Worm (Caenorhabditis elegans): ENCODE data around the gene nspg-7.1.

Gene nspg-7.1

ce11 chrIV:9335552-9336251 lies 5.0 kb upstream of the nspg-7.1 start, which contains the start of the genes coa-4 and T20D3.14 (continued):
- TF ChIP-seq F16B12.6 (tag; optimal IDR thresholded peaks at IDR 0.05) (no peak), efl-1 (optimal IDR thresholded peaks at IDR 0.05) (peak; percentile 50 to 57), efl-1 (GFP tag; optimal IDR thresholded peaks at IDR 0.05 in 1 of 2) (peak; percentile 43 to 83), lin-39 (tag; optimal IDR thresholded peaks at IDR 0.05) (no peak), ets-5 (GFP tag; IDR thresholded peaks at IDR 0.05) (no peak), hpl-2 (GFP tag; optimal IDR thresholded peaks at IDR 0.05) (no peak), rnt-1 (tag; optimal IDR thresholded peaks at IDR 0.05) (peak; percentile 33), hlh-4 (tag; optimal IDR thresholded peaks at IDR 0.05) (no peak), irx-1 (tag; optimal IDR thresholded peaks at IDR 0.05) (peak; percentile 9), lsy-2 (tag; optimal IDR thresholded peaks at IDR 0.05) (peak; percentile 53 to 58), sox-4 (tag; optimal IDR thresholded peaks at IDR 0.05) (no peak), elt-2 (tag; optimal IDR thresholded peaks at IDR 0.05) (peak; percentile 17), xbp-1 (tag; optimal IDR thresholded peaks at IDR 0.05) (peak; percentile 48), sptf-1 (tag; optimal IDR thresholded peaks at IDR 0.05) (no peak), aha-1 (tag; optimal IDR thresholded peaks at IDR 0.05) (no peak), vab-15 (tag; optimal IDR thresholded peaks at IDR 0.05) (no peak), pag-3 (tag; optimal IDR thresholded peaks at IDR 0.05; ENCODE audit: borderline replicate concordance, insufficient read depth) (no peak), Y116A8C.19 (tag; optimal IDR thresholded peaks at IDR 0.05; ENCODE audit: borderline replicate concordance) (no peak), sup-37 (GFP tag; optimal IDR thresholded peaks at IDR 0.05) (no peak), unc-30 (tag; optimal IDR thresholded peaks at IDR 0.05) (no peak), pqm-1 (tag; optimal IDR thresholded peaks at IDR 0.05) (no peak), egl-13 (tag; optimal IDR thresholded peaks at IDR 0.05) (no peak), mab-9 (GFP tag; IDR thresholded peaks at IDR 0.05) (no peak), nhr-12 (tag; optimal IDR thresholded peaks at IDR 0.05) (no peak), nhr-237 (tag; optimal IDR thresholded peaks at IDR 0.05) (no peak), C04F5.9 (tag; optimal IDR thresholded peaks at IDR 0.05) (no peak), fkh-4 (tag; optimal IDR thresholded peaks at IDR 0.05; ENCODE audit: borderline replicate concordance) (no peak), ceh-90 (tag; optimal IDR thresholded peaks at IDR 0.05) (no peak), unc-130 (tag; optimal IDR thresholded peaks at IDR 0.05) (no peak), nhr-90 (tag; optimal IDR thresholded peaks at IDR 0.05; ENCODE audit: poor library complexity) (no peak), swsn-7 (tag; optimal IDR thresholded peaks at IDR 0.05) (peak; percentile 39), grh-1 (GFP tag; IDR thresholded peaks at IDR 0.05) (no peak), zip-4 (GFP tag; optimal IDR thresholded peaks at IDR 0.05) (no peak), nhr-85 (tag) (peak; percentile 55), nhr-84 (tag; optimal IDR thresholded peaks at IDR 0.05) (no peak), lin-15B (tag; optimal IDR thresholded peaks at IDR 0.05) (no peak), efl-3 (GFP tag; optimal IDR thresholded peaks at IDR 0.05) (no peak), dsc-1 (tag; optimal IDR thresholded peaks at IDR 0.05) (no peak), tbx-2 (tag; optimal IDR thresholded peaks at IDR 0.05) (peak; percentile 43)

DNA sequence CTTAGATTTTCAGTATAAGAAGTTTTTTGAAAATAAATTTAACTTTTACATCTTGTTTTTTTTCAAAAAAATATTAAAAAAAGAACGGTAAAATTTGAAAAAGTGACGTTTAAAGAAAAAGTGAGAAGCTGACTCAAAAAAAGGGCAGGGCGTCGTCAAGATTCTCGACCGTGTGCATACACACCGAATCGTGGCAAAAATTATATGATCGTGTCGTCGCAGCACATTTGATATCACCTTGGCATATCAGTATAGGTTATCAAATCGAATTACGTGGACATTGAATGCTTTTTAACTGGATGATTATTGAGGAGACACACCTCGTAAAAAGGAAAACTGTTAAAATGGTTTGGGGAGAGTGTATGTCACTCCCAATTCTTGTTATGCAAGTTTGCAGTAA lies 2.4 kb upstream of the nspg-7.1 start:
- TF ChIP-seq rnt-1 (tag; optimal IDR thresholded peaks at IDR 0.05) (no peak), lir-3 (tag; optimal IDR thresholded peaks at IDR 0.05; ENCODE audit: poor library complexity) (no peak), nhr-11 (tag; optimal IDR thresholded peaks at IDR 0.05) (no peak), lin-13 (GFP tag; optimal IDR thresholded peaks at IDR 0.05) (no peak), lin-39 (tag; optimal IDR thresholded peaks at IDR 0.05) (no peak), elt-2 (tag; optimal IDR thresholded peaks at IDR 0.05) (peak; percentile 47), efl-1 (optimal IDR thresholded peaks at IDR 0.05) (no peak), efl-1 (GFP tag; optimal IDR thresholded peaks at IDR 0.05 in 1 of 2) (peak in 1 of 2 experiments; percentile 41), isw-1 (GFP tag; IDR thresholded peaks at IDR 0.05) (no peak), pax-3 (tag; optimal IDR thresholded peaks at IDR 0.05) (no peak), dpl-1 (GFP tag; optimal IDR thresholded peaks at IDR 0.05) (no peak), mab-9 (GFP tag; IDR thresholded peaks at IDR 0.05) (no peak), nhr-90 (tag; optimal IDR thresholded peaks at IDR 0.05; ENCODE audit: poor library complexity) (peak; percentile 5), nhr-28 (tag; optimal IDR thresholded peaks at IDR 0.05) (no peak), ama-1 (optimal IDR thresholded peaks at IDR 0.05) (peak; percentile 45), C34B4.2 (tag; optimal IDR thresholded peaks at IDR 0.05) (no peak), lin-15B (tag; optimal IDR thresholded peaks at IDR 0.05) (no peak), fos-1 (tag; optimal IDR thresholded peaks at IDR 0.05) (no peak), aly-2 (tag; optimal IDR thresholded peaks at IDR 0.05) (no peak), jun-1 (tag; optimal IDR thresholded peaks at IDR 0.05) (no peak), ceh-82 (tag; optimal IDR thresholded peaks at IDR 0.05) (no peak), mef-2 (tag; optimal IDR thresholded peaks at IDR 0.05) (no peak), Y116A8C.19 (tag; optimal IDR thresholded peaks at IDR 0.05; ENCODE audit: borderline replicate concordance) (no peak)

Data from whole organism, L1 larva.